Fruit fly (Drosophila melanogaster) whole organism, wandering third instar larva: ENCODE data around the gene CG14692.

ENCODE experiments used
- Sp1 ChIP-seq: fragments of 200-800 bp; sonication (Bioruptor generic); optimal IDR thresholded peaks from 3 replicates; lab custom pipeline; 2019; ENCODE audit warnings: missing biosample characterization, mild to moderate bottlenecking, missing genetic modification characterization, moderate library complexity
- dl ChIP-seq, 2 experiments: fragments of 175-275, 200-275 bp in 1 of 2; fragments of 200-275 bp in 1 of 2; sonication (Bioruptor generic); optimal IDR thresholded peaks; lab custom pipeline; 2018; ENCODE audit warnings: mild to moderate bottlenecking in 2 of 2, missing biosample characterization in 2 of 2, missing genetic modification characterization in 2 of 2, moderate library complexity in 2 of 2; ENCODE audit not compliant: partially characterized antibody in 2 of 2, insufficient read depth in 1 of 2

DNA sequence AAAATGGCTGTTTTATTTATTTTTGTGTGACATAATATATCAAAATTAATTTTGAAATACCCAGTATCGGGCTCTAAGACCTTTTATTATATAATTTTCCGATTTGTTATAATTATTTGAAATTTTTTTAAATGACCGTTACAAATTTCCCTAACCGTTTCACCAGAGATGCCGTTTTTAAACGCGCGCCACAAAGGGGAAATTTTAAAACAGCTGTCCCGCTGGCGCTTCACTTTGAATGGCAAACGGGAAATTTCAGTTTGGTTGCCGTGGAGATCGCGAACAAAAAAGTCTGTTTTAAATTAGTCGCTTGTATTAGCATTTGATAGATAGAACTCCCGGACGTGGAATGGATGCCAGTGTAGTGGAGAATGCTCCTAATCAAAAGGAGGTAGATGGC, 11.3 kb upstream of the CG14692 start, which contains the start of the genes CG14693 and TTLL15:
- TF ChIP-seq dl (GFP tag; optimal IDR thresholded peaks at IDR 0.05; lab: Kevin White, UChicago; ENCODE audit: insufficient read depth in 1 of 2, partially characterized antibody in 2 of 2) = no peak
- no peak for TF ChIP-seq Sp1 (GFP tag; lab: Kevin White, UChicago)
